Fruit fly (Drosophila melanogaster) S2 (cell line): ENCODE data around the gene hth.

Experiments
- CG8478 ChIP-seq: fragments of >200 bp; optimal IDR thresholded peaks from 2 replicates; lab custom pipeline; 2018
- CTCF ChIP-seq, 2 experiments: fragments of >200 bp; optimal IDR thresholded peaks; 2 replicates each; lab custom pipeline; 2018

DNA sequence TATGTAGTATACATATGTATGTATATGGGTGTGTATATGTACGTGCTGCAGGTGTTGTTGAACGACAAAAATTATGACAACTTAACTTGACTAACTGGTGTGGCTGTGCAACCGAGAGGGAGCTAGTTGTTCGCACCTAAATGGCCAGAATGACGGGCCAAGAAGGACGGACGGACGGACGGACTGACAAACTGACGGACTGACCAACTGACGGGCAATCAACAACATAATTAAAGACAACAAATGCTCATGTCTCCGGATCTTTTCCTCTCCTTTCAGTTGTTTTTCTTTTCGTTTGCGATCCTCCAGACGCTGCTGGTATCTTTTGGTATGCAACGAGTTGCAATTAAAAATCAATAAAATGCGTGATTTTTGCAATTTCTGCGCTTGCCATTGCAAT is 68.7 kb downstream of the hth start:
- TF ChIP-seq CG8478 (lab: Kevin White, UChicago): no peak
- no peak for TF ChIP-seq CTCF (optimal IDR thresholded peaks at IDR 0.05; lab: Kevin White, UChicago)
